Fruit fly (Drosophila melanogaster) whole organism, embryonic: ENCODE results near the gene CG34126.

Experiments
- CG12155 ChIP-seq: fragments of 200-800 bp; sonication (Bioruptor generic); optimal IDR thresholded peaks from 3 replicates; lab custom pipeline; 2016; ENCODE audit warnings: missing biosample characterization, missing genetic modification characterization
- CG13894 ChIP-seq: fragments of 200-800 bp; sonication (Bioruptor generic); optimal IDR thresholded peaks from 3 replicates; lab custom pipeline; 2018; ENCODE audit warnings: missing biosample characterization, mild to moderate bottlenecking, missing genetic modification characterization, moderate library complexity
- CG30431 ChIP-seq: fragments of 200-800 bp; sonication (Bioruptor generic); optimal IDR thresholded peaks from 2 replicates; lab custom pipeline; 2017; ENCODE audit warnings: missing biosample characterization, missing genetic modification characterization
- az2 ChIP-seq: fragments of 200-800 bp; sonication (Bioruptor generic); optimal IDR thresholded peaks from 3 replicates; lab custom pipeline; 2016; ENCODE audit warnings: missing biosample characterization, missing genetic modification characterization
- gfzf ChIP-seq: fragments of 200-800 bp; sonication (Bioruptor generic); optimal IDR thresholded peaks from 2 replicates; lab custom pipeline; 2016; ENCODE audit warnings: missing biosample characterization, mild to moderate bottlenecking, missing genetic modification characterization, moderate library complexity
- psq ChIP-seq: fragments of 200-800 bp; sonication (Bioruptor generic); optimal IDR thresholded peaks from 2 replicates; lab custom pipeline; 2017; ENCODE audit warnings: missing biosample characterization, missing genetic modification characterization

DNA sequence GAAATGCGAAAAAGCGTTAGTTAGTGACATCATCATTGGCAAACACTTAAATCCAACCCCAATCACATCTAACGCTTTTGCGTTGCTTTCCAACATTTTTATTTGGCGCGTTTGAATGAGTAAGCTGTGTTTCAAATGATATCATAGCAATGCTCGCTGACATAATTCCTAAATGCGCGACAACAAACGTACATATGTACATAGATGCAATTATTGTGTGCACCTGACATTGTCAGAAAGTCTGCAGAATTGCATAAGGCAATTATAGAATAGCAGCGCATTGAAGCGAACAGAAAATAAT, 16.8 kb downstream of the CG34126 start:
- no peak for TF ChIP-seq gfzf (GFP tag; lab: Kevin White, UChicago)
- no peak for TF ChIP-seq CG30431
- no peak for TF ChIP-seq CG13894 (tag; lab: Kevin White, UChicago)
- TF ChIP-seq az2, result no peak
- no peak for TF ChIP-seq CG12155 (GFP tag; lab: Kevin White, UChicago)
- TF ChIP-seq psq (GFP tag; lab: Kevin White, UChicago), result no peak
